Worm (Caenorhabditis elegans) whole organism, late embryonic: Measurements from ENCODE around the gene T27E7.1.
A peak's percentile ranks its signal among the peaks of the same experiment; 100 is the strongest.

Experiments used
- C08G9.2 ChIP-seq: sonication (generic microtip); optimal IDR thresholded peaks from 2 replicates; lab custom pipeline; 2016; ENCODE audit warnings: mild to moderate bottlenecking, missing genetic modification characterization, moderate library complexity, missing compliant biosample characterization
- C38D4.7 ChIP-seq: fragments of 200-800 bp; sonication (Bioruptor generic); optimal IDR thresholded peaks from 2 replicates; lab custom pipeline; 2018; ENCODE audit warnings: mild to moderate bottlenecking, missing genetic modification characterization, moderate library complexity, missing compliant biosample characterization
- K09A11.1 ChIP-seq: sonication (generic microtip); optimal IDR thresholded peaks from 2 replicates; lab custom pipeline; 2017; ENCODE audit warnings: antibody characterized with exemption, mild to moderate bottlenecking, missing genetic modification characterization, missing compliant biosample characterization; ENCODE audit not compliant: insufficient read depth
- ama-1 ChIP-seq: fragments of 150-350 bp; optimal IDR thresholded peaks from 2 replicates; lab custom pipeline; 2014
- ceh-14 ChIP-seq: sonication (generic microtip); optimal IDR thresholded peaks from 2 replicates; lab custom pipeline; 2016; ENCODE audit warnings: missing genotype, missing genetic modification characterization, missing compliant biosample characterization
- ceh-18 ChIP-seq: sonication (generic microtip); optimal IDR thresholded peaks from 2 replicates; lab custom pipeline; 2016; ENCODE audit warnings: missing genetic modification characterization, missing compliant biosample characterization
- ceh-2 ChIP-seq: sonication (generic microtip); optimal IDR thresholded peaks from 2 replicates; lab custom pipeline; 2016; ENCODE audit warnings: missing genotype, missing genetic modification characterization, missing compliant biosample characterization
- ceh-24 ChIP-seq: sonication (generic microtip); optimal IDR thresholded peaks from 2 replicates; lab custom pipeline; 2016; ENCODE audit warnings: mild to moderate bottlenecking, missing genetic modification characterization, missing compliant biosample characterization
- ceh-34 ChIP-seq: sonication (generic microtip); optimal IDR thresholded peaks from 2 replicates; lab custom pipeline; 2016; ENCODE audit warnings: mild to moderate bottlenecking, missing genetic modification characterization, missing compliant biosample characterization
- ceh-45 ChIP-seq: fragments of 200-800 bp; sonication (Bioruptor generic); IDR thresholded peaks from 2 replicates; pipeline ENCODE4 v1.3.6; 2022; ENCODE audit warnings: missing genetic modification reagents, missing genetic modification characterization, missing compliant biosample characterization
- ceh-9 ChIP-seq: sonication (generic microtip); optimal IDR thresholded peaks from 2 replicates; lab custom pipeline; 2016; ENCODE audit warnings: mild to moderate bottlenecking, missing genetic modification characterization, inconsistent platforms, missing compliant biosample characterization
- che-1 ChIP-seq: sonication (generic microtip); optimal IDR thresholded peaks from 2 replicates; lab custom pipeline; 2016; ENCODE audit warnings: mild to moderate bottlenecking, missing genetic modification characterization, missing compliant biosample characterization
- elt-2 ChIP-seq: sonication (generic microtip); optimal IDR thresholded peaks from 2 replicates; lab custom pipeline; 2016; ENCODE audit warnings: missing genetic modification reagents, missing genetic modification characterization, missing compliant biosample characterization
- elt-4 ChIP-seq: sonication (generic microtip); optimal IDR thresholded peaks from 2 replicates; lab custom pipeline; 2016; ENCODE audit warnings: missing genetic modification characterization, missing compliant biosample characterization
- fax-1 ChIP-seq: sonication (generic microtip); optimal IDR thresholded peaks from 2 replicates; lab custom pipeline; 2016; ENCODE audit warnings: missing genotype, missing genetic modification characterization, missing compliant biosample characterization
- fkh-10 ChIP-seq: fragments of 150-350 bp; optimal IDR thresholded peaks from 2 replicates; lab custom pipeline; 2014; ENCODE audit warnings: missing biosample characterization, missing genetic modification reagents, missing genetic modification characterization
- fkh-6 ChIP-seq: sonication (generic microtip); optimal IDR thresholded peaks from 2 replicates; lab custom pipeline; 2016; ENCODE audit warnings: missing genetic modification characterization, missing compliant biosample characterization
- gmeb-2 ChIP-seq: sonication (generic microtip); optimal IDR thresholded peaks from 2 replicates; lab custom pipeline; 2016; ENCODE audit warnings: missing genetic modification characterization, inconsistent platforms, missing compliant biosample characterization
- hlh-15 ChIP-seq: sonication (generic microtip); optimal IDR thresholded peaks from 2 replicates; lab custom pipeline; 2016; ENCODE audit warnings: missing genetic modification characterization, missing compliant biosample characterization
- hlh-6 ChIP-seq: sonication (generic microtip); optimal IDR thresholded peaks from 2 replicates; lab custom pipeline; 2016; ENCODE audit warnings: missing genotype, missing genetic modification characterization, missing compliant biosample characterization
- hlh-8 ChIP-seq: sonication (generic microtip); optimal IDR thresholded peaks from 2 replicates; lab custom pipeline; 2016; ENCODE audit warnings: missing genotype, missing genetic modification characterization, missing compliant biosample characterization
- madf-2 ChIP-seq: sonication (generic microtip); optimal IDR thresholded peaks from 2 replicates; lab custom pipeline; 2017; ENCODE audit warnings: missing genetic modification characterization, missing compliant biosample characterization
- nfya-1 ChIP-seq: sonication (generic microtip); optimal IDR thresholded peaks from 2 replicates; lab custom pipeline; 2017; ENCODE audit warnings: missing genetic modification characterization, mild to moderate bottlenecking, missing compliant biosample characterization, antibody characterized with exemption, moderate library complexity
- npax-4 ChIP-seq: sonication (generic microtip); optimal IDR thresholded peaks from 2 replicates; lab custom pipeline; 2016; ENCODE audit warnings: missing genetic modification characterization, missing compliant biosample characterization
- pax-1 ChIP-seq: fragments of 150-350 bp; optimal IDR thresholded peaks from 2 replicates; lab custom pipeline; 2014; ENCODE audit warnings: missing biosample characterization, missing genetic modification characterization
- pros-1 ChIP-seq: fragments of 150-350 bp; optimal IDR thresholded peaks from 2 replicates; lab custom pipeline; 2014; ENCODE audit warnings: missing biosample characterization, missing genetic modification reagents, missing genetic modification characterization
- rnt-1 ChIP-seq: sonication (generic microtip); optimal IDR thresholded peaks from 2 replicates; lab custom pipeline; 2016; ENCODE audit warnings: missing genetic modification characterization, missing compliant biosample characterization
- sdc-2 ChIP-seq: sonication (generic microtip); optimal IDR thresholded peaks from 2 replicates; lab custom pipeline; 2016; ENCODE audit warnings: missing genotype, missing genetic modification characterization, missing compliant biosample characterization
- sox-4 ChIP-seq: sonication (generic microtip); optimal IDR thresholded peaks from 2 replicates; lab custom pipeline; 2017; ENCODE audit warnings: mild to moderate bottlenecking, missing genetic modification characterization, inconsistent platforms, missing compliant biosample characterization
- tbx-2 ChIP-seq: sonication (generic microtip); optimal IDR thresholded peaks from 2 replicates; lab custom pipeline; 2016; ENCODE audit warnings: missing genetic modification characterization, missing compliant biosample characterization
- tbx-7 ChIP-seq: sonication (generic microtip); optimal IDR thresholded peaks from 2 replicates; lab custom pipeline; 2016; ENCODE audit warnings: missing genotype, missing genetic modification characterization, missing compliant biosample characterization
- unc-55 ChIP-seq: sonication (generic microtip); optimal IDR thresholded peaks from 2 replicates; lab custom pipeline; 2017; ENCODE audit warnings: missing biosample characterization, missing genetic modification reagents, missing genetic modification characterization
- ztf-16 ChIP-seq: sonication (generic microtip); optimal IDR thresholded peaks from 2 replicates; lab custom pipeline; 2017; ENCODE audit warnings: missing genetic modification characterization, missing compliant biosample characterization

The T27E7.1 gene

DNA sequence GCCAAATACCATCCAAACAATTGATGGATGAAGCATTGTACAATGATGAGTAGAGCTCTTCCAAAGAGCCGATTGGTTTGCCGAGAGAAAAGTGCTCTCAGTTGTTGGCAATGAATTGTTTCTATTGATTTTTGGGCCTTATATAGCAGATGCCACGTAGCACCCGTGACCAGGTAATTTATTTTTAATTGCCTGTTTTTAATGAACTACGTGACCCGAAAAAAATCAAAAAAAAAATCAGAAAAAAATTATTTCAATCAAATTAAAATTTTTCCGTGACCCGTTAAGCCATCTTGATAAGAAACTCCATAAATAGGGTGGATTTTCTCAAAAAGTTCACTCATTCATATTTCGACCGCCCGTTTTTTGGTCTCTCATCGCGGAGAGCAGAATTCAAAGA is at the start of gene T27E7.1, which contains the start of gene Y57G11A.2:
T27E7.1 (plus strand) TSS at position 337 of the 400 bp plus-strand sequence.
Y57G11A.2 (minus strand) TSS at position 101 of the 400 bp plus-strand sequence.
- TF ChIP-seq madf-2 (tag; lab: Kevin White, UChicago) (no peak), C08G9.2 (tag; lab: Kevin White, UChicago) (no peak), sdc-2 (tag; lab: Kevin White, UChicago) (no peak), sox-4 (tag; lab: Kevin White, UChicago) (no peak), K09A11.1 (no peak), pax-1 (tag; lab: Kevin White, UChicago) (no peak), nfya-1 (no peak), ceh-14 (tag; lab: Kevin White, UChicago) (no peak), npax-4 (tag; lab: Kevin White, UChicago) (no peak)

- TF ChIP-seq ceh-2 (tag; lab: Kevin White, UChicago) (no peak), hlh-6 (no peak), sdc-2 (tag; lab: Kevin White, UChicago) (no peak), rnt-1 (tag; lab: Kevin White, UChicago) (no peak), ceh-34 (tag; lab: Kevin White, UChicago) (no peak), che-1 (no peak), madf-2 (tag; lab: Kevin White, UChicago) (no peak), hlh-8 (tag; lab: Kevin White, UChicago) (no peak), fkh-10 (GFP tag; lab: Kevin White, UChicago) (no peak)
Observed at ce11 chrIV:14481984-14482383, 37.6 kb upstream of the T27E7.1 start, which contains the start of gene Y57G11A.4. Gene Y57G11A.4, plus strand, starts transcription at chrIV:14482284.

ce11 chrIV:14483427-14483826 is 36.1 kb upstream of the T27E7.1 start:
- TF ChIP-seq ama-1 (lab: Kevin White, UChicago) (no peak), tbx-2 (tag; lab: Kevin White, UChicago) (no peak), ztf-16 (no peak), fkh-10 (GFP tag; lab: Kevin White, UChicago) (no peak), tbx-7 (tag; lab: Kevin White, UChicago) (no peak), elt-4 (tag; lab: Kevin White, UChicago) (no peak), hlh-15 (tag; lab: Kevin White, UChicago) (no peak), unc-55 (GFP tag; lab: Kevin White, UChicago) (no peak), ceh-9 (tag; lab: Kevin White, UChicago) (no peak), K09A11.1 (no peak), ceh-18 (tag; lab: Kevin White, UChicago) (no peak), sdc-2 (tag; lab: Kevin White, UChicago) (no peak), gmeb-2 (tag; lab: Kevin White, UChicago) (no peak), C38D4.7 (GFP tag; lab: Kevin White, UChicago) (no peak), fkh-6 (tag; lab: Kevin White, UChicago) (no peak), fax-1 (tag; lab: Kevin White, UChicago) (no peak), ceh-24 (no peak), nfya-1 (no peak)
- TF ChIP-seq, all 69 proteins: peak for 0

- no peak for TF ChIP-seq elt-2 (tag; lab: Kevin White, UChicago)
- no peak for TF ChIP-seq madf-2 (tag; lab: Kevin White, UChicago)
- no peak for TF ChIP-seq pros-1
- TF ChIP-seq nfya-1 = peak; percentile 77
- TF ChIP-seq, all 69 proteins: peak for 1
Observed at ce11 chrIV:14491135-14491534, 28.4 kb upstream of the T27E7.1 start.

ce11 chrIV:14495474-14495873 is 24.1 kb upstream of the T27E7.1 start:
- no peak for TF ChIP-seq ceh-9 (tag; lab: Kevin White, UChicago)
- TF ChIP-seq hlh-6 = no peak
- TF ChIP-seq elt-2 (tag; lab: Kevin White, UChicago) = no peak
- TF ChIP-seq ceh-45 = no peak
- no peak for TF ChIP-seq K09A11.1
- no peak for TF ChIP-seq fax-1 (tag; lab: Kevin White, UChicago)
